Worm (Caenorhabditis elegans): Measurements from ENCODE around the gene sto-5.

DNA sequence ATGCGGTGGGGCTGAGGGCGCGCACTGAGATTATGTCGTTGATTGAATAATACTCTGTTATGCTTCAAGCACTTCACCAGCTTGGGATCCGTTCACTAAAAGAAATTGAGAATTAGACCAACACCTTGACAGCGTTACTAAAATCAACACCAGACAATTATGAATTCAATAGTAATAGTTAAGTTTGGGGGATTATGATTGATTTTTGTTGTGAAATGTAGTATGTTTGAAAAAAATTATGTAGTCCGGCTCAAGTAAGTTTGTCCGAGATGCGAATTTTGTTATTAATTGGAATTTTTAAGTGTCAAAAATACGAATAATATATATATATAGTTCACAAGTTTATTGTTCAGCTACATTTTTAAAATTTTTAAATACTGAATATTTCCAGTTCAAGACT is at the start of gene sto-5:
- TF ChIP-seq Y79H2A.3 (GFP tag; conservative IDR thresholded peaks at IDR 0.05): no peak
- TF ChIP-seq ceh-100 (GFP tag; IDR thresholded peaks at IDR 0.05): no peak
- no peak for TF ChIP-seq somi-1 (GFP tag; optimal IDR thresholded peaks at IDR 0.05)
